1 fruit fly cellular context compared by ENCODE assay signal in the genomic region with DNA sequence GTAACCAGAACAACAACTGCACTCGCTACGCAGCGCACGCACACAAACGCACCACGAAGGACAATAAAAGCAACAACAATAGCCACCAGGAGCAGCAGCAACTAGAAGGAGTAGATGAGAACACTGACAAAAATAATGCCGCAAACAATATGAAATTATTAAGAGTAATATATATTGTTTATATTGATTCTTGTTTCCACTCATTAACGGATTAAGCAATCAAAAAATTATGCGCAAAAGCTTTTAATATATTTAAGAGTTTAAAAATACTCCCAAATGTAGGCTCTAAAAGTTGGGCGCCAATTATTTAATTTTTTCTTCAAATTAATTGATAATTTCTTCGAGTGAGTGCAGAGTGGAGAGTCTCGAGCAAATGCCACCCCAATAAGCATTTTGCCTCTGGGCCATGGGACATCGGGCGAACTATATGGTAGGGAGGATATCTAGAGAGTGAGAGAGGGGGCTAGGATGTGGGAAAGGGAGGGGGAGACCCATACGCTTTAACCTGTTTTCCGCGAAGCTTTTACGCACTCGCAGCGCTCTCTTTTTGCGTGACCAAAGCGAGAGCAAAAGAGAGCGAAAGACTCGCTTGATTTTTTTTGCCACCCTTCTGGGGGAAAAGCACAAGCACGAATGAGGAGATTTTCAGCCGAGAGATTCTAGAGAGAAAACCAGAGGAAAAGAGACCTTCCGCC.
TF ChIP-seq lines count a peak whose summit lies in the region.

Gene Rdh (plus strand): TSS at position 660 of the 695 bp plus-strand sequence.

TF ChIP-seq in whole organism, embryonic, 481 proteins besides CTCF, POLR2A, EP300 and RAD21 (continued from another document):
- TF ChIP-seq pan (optimal IDR thresholded peaks at IDR 0.05; lab: Kevin White, UChicago) = no peak
- peak in 1 of 2 experiments; percentile 19 for TF ChIP-seq pan (GFP tag; optimal IDR thresholded peaks at IDR 0.05 in 1 of 2, IDR thresholded peaks at IDR 0.05 in 1 of 2)
- peak; percentile 51 for TF ChIP-seq twi (tag; optimal IDR thresholded peaks at IDR 0.05; lab: Kevin White, UChicago)
- TF ChIP-seq NfI (GFP tag; optimal IDR thresholded peaks at IDR 0.05; lab: Kevin White, UChicago) = peak; percentile 80
- peak; percentile 75 for TF ChIP-seq gcm (GFP tag; optimal IDR thresholded peaks at IDR 0.05; lab: Kevin White, UChicago)
- TF ChIP-seq seq (GFP tag; IDR thresholded peaks at IDR 0.05; lab: Robert Waterston, UW) = peak; percentile 35; the same call in 1 of the 2 replicates
- no peak for TF ChIP-seq Neu2 (GFP tag; optimal IDR thresholded peaks at IDR 0.05; lab: Kevin White, UChicago; ENCODE audit: borderline replicate concordance)
- 0 out of 2 replicates have a peak, but pooled peaks have one; percentile 12 for TF ChIP-seq CG10959 (GFP tag; IDR thresholded peaks at IDR 0.05; lab: Robert Waterston, UW)
- no peak for TF ChIP-seq mld (GFP tag; IDR thresholded peaks at IDR 0.05; lab: Robert Waterston, UW; ENCODE audit: partially characterized antibody)
- TF ChIP-seq yki (optimal IDR thresholded peaks at IDR 0.05; lab: Kevin White, UChicago) = no peak
- no peak for TF ChIP-seq CG4282 (GFP tag; optimal IDR thresholded peaks at IDR 0.05; lab: Kevin White, UChicago)
- TF ChIP-seq tx (GFP tag; optimal IDR thresholded peaks at IDR 0.05; lab: Kevin White, UChicago) = no peak
- TF ChIP-seq exex (tag; optimal IDR thresholded peaks at IDR 0.05; lab: Kevin White, UChicago) = peak; percentile 48
- peak; percentile 55 to 59 for TF ChIP-seq dpn (GFP tag; optimal IDR thresholded peaks at IDR 0.05; lab: Kevin White, UChicago)
- TF ChIP-seq mam (GFP tag; optimal IDR thresholded peaks at IDR 0.05; lab: Kevin White, UChicago) = peak; percentile 51
- no peak for TF ChIP-seq Deaf1 (tag; optimal IDR thresholded peaks at IDR 0.05; lab: Kevin White, UChicago)
- TF ChIP-seq CG8944 (GFP tag; optimal IDR thresholded peaks at IDR 0.05; lab: Kevin White, UChicago) = no peak
- TF ChIP-seq Mrtf (GFP tag; IDR thresholded peaks at IDR 0.05; lab: Robert Waterston, UW) = peak; percentile 52; the same call in 1 of the 3 replicates
- TF ChIP-seq Nf-YC (tag; optimal IDR thresholded peaks at IDR 0.05; lab: Kevin White, UChicago) = peak; percentile 74
- no peak for TF ChIP-seq CG7271 (tag; optimal IDR thresholded peaks at IDR 0.05; lab: Kevin White, UChicago)
- TF ChIP-seq ERR (GFP tag; optimal IDR thresholded peaks at IDR 0.05; lab: Kevin White, UChicago) = no peak
- TF ChIP-seq Side (GFP tag; optimal IDR thresholded peaks at IDR 0.05; lab: Kevin White, UChicago) = no peak
- peak; percentile 71 for TF ChIP-seq tin (GFP tag; optimal IDR thresholded peaks at IDR 0.05; lab: Kevin White, UChicago)
- no peak for TF ChIP-seq unc-4 (GFP tag; IDR thresholded peaks at IDR 0.05; lab: Robert Waterston, UW; ENCODE audit: partially characterized antibody)
- TF ChIP-seq BEAF-32 (GFP tag; optimal IDR thresholded peaks at IDR 0.05; lab: Kevin White, UChicago) = no peak
- TF ChIP-seq CG10431 (GFP tag; optimal IDR thresholded peaks at IDR 0.05; lab: Kevin White, UChicago) = peak; percentile 51
- TF ChIP-seq CG32767 (GFP tag; IDR thresholded peaks at IDR 0.05; lab: Robert Waterston, UW) = no peak
- TF ChIP-seq wor (GFP tag; IDR thresholded peaks at IDR 0.05; lab: Robert Waterston, UW) = peak; percentile 45
- TF ChIP-seq Dad (GFP tag; optimal IDR thresholded peaks at IDR 0.05; lab: Kevin White, UChicago) = peak; percentile 21
- TF ChIP-seq CG3281 (GFP tag; optimal IDR thresholded peaks at IDR 0.05; lab: Kevin White, UChicago) = peak; percentile 87
- TF ChIP-seq Hr51 (GFP tag; optimal IDR thresholded peaks at IDR 0.05; lab: Kevin White, UChicago) = peak; percentile 56 to 86
- TF ChIP-seq CG6654 (GFP tag; optimal IDR thresholded peaks at IDR 0.05; lab: Kevin White, UChicago) = peak; percentile 41
- no peak for TF ChIP-seq cas (GFP tag; IDR thresholded peaks at IDR 0.05; lab: Robert Waterston, UW)
- TF ChIP-seq slbo (GFP tag; IDR thresholded peaks at IDR 0.05; lab: Robert Waterston, UW) = peak; percentile 71
- TF ChIP-seq aop (GFP tag; IDR thresholded peaks at IDR 0.05; lab: Robert Waterston, UW) = no peak
- TF ChIP-seq peb (GFP tag; IDR thresholded peaks at IDR 0.05; lab: Robert Waterston, UW) = no peak
- TF ChIP-seq CG4424 (GFP tag; optimal IDR thresholded peaks at IDR 0.05; lab: Kevin White, UChicago) = peak; percentile 69
- TF ChIP-seq vvl (GFP tag; IDR thresholded peaks at IDR 0.05; lab: Robert Waterston, UW) = peak; percentile 78
- TF ChIP-seq CG15601 (tag; optimal IDR thresholded peaks at IDR 0.05; lab: Kevin White, UChicago) = peak; percentile 70
- peak; percentile 19 for TF ChIP-seq Bteb2 (GFP tag; optimal IDR thresholded peaks at IDR 0.05; lab: Kevin White, UChicago)
- TF ChIP-seq emc (GFP tag; optimal IDR thresholded peaks at IDR 0.05; lab: Kevin White, UChicago) = no peak
- peak; percentile 15 for TF ChIP-seq CG7987 (GFP tag; optimal IDR thresholded peaks at IDR 0.05; lab: Kevin White, UChicago)
- TF ChIP-seq Hr78 (GFP tag; optimal IDR thresholded peaks at IDR 0.05; lab: Kevin White, UChicago) = no peak
- TF ChIP-seq CG14965 (GFP tag; optimal IDR thresholded peaks at IDR 0.05; lab: Kevin White, UChicago; ENCODE audit: borderline replicate concordance) = no peak
- TF ChIP-seq CG12236 (GFP tag; optimal IDR thresholded peaks at IDR 0.05; lab: Kevin White, UChicago) = no peak
- no peak for TF ChIP-seq zfh1 (GFP tag; IDR thresholded peaks at IDR 0.05; lab: Robert Waterston, UW)
- TF ChIP-seq CG5245 (GFP tag; optimal IDR thresholded peaks at IDR 0.05; lab: Kevin White, UChicago) = peak; percentile 9
- TF ChIP-seq lab (GFP tag; optimal IDR thresholded peaks at IDR 0.05; lab: Kevin White, UChicago) = peak; percentile 92
- peak; percentile 69 for TF ChIP-seq fd3F (GFP tag; optimal IDR thresholded peaks at IDR 0.05; lab: Kevin White, UChicago)
- peak; percentile 82 for TF ChIP-seq CG6813 (GFP tag; optimal IDR thresholded peaks at IDR 0.05; lab: Kevin White, UChicago)
- TF ChIP-seq CG2875 (GFP tag; optimal IDR thresholded peaks at IDR 0.05; lab: Kevin White, UChicago) = peak; percentile 58
- no peak for TF ChIP-seq CG33213 (GFP tag; optimal IDR thresholded peaks at IDR 0.05; lab: Kevin White, UChicago)
- peak; percentile 65 for TF ChIP-seq lilli (GFP tag; optimal IDR thresholded peaks at IDR 0.05; lab: Kevin White, UChicago)
- TF ChIP-seq danr (GFP tag; IDR thresholded peaks at IDR 0.05; lab: Robert Waterston, UW) = peak; percentile 54; the same call in 1 of the 2 replicates
- TF ChIP-seq CG11504 (tag; optimal IDR thresholded peaks at IDR 0.05; lab: Kevin White, UChicago) = peak; percentile 88
- TF ChIP-seq vfl (GFP tag; optimal IDR thresholded peaks at IDR 0.05; lab: Kevin White, UChicago) = peak; percentile 22
- peak; percentile 56 for TF ChIP-seq stc (GFP tag; IDR thresholded peaks at IDR 0.05; lab: Robert Waterston, UW)
- TF ChIP-seq CG8290 (GFP tag; optimal IDR thresholded peaks at IDR 0.05; lab: Kevin White, UChicago) = no peak
- no peak for TF ChIP-seq CG8290 (tag; optimal IDR thresholded peaks at IDR 0.05; lab: Kevin White, UChicago)
- no peak for TF ChIP-seq CG11398 (GFP tag; optimal IDR thresholded peaks at IDR 0.05; lab: Kevin White, UChicago)
- TF ChIP-seq gcm2 (GFP tag; optimal IDR thresholded peaks at IDR 0.05; lab: Kevin White, UChicago) = no peak
- 0 out of 3 replicates have a peak, but pooled peaks have one; percentile 15 for TF ChIP-seq Opbp (GFP tag; IDR thresholded peaks at IDR 0.05; lab: Robert Waterston, UW; ENCODE audit: partially characterized antibody)
- TF ChIP-seq Eip74EF (GFP tag; optimal IDR thresholded peaks at IDR 0.05; lab: Kevin White, UChicago) = peak in 1 of 2 experiments; percentile 70
- no peak for TF ChIP-seq Jarid2 (GFP tag; optimal IDR thresholded peaks at IDR 0.05; lab: Kevin White, UChicago)
- 0 out of 2 replicates have a peak, but pooled peaks have one; percentile 10 for TF ChIP-seq Taf1 (GFP tag; IDR thresholded peaks at IDR 0.05; lab: Robert Waterston, UW)
- TF ChIP-seq CG13424 (tag; optimal IDR thresholded peaks at IDR 0.05; lab: Kevin White, UChicago) = peak; percentile 86
- no peak for TF ChIP-seq al (GFP tag; IDR thresholded peaks at IDR 0.05; lab: Robert Waterston, UW)
- no peak for TF ChIP-seq Tbp (GFP tag; optimal IDR thresholded peaks at IDR 0.05; lab: Kevin White, UChicago)
- TF ChIP-seq org-1 (GFP tag; optimal IDR thresholded peaks at IDR 0.05; lab: Kevin White, UChicago) = peak; percentile 76
